Worm (Caenorhabditis elegans) whole organism, early embryonic: ENCODE measurements around the gene gldc-1.

ENCODE experiments used
- aly-1 ChIP-seq: sonication (generic microtip); optimal IDR thresholded peaks from 2 replicates; lab custom pipeline; 2016; ENCODE audit warnings: missing genetic modification characterization, missing compliant biosample characterization
- ama-1 ChIP-seq: fragments of 150-350 bp; optimal IDR thresholded peaks from 2 replicates; lab custom pipeline; 2014
- ceh-36 ChIP-seq: sonication (generic microtip); optimal IDR thresholded peaks from 2 replicates; lab custom pipeline; 2016; ENCODE audit warnings: missing genetic modification characterization, inconsistent platforms, missing compliant biosample characterization
- ets-7 ChIP-seq: sonication (generic microtip); optimal IDR thresholded peaks from 2 replicates; lab custom pipeline; 2016; ENCODE audit warnings: missing genotype, missing genetic modification characterization, missing compliant biosample characterization
- hmbx-1 ChIP-seq: sonication (generic microtip); optimal IDR thresholded peaks from 2 replicates; lab custom pipeline; 2016; ENCODE audit warnings: mild to moderate bottlenecking, missing genetic modification characterization, missing compliant biosample characterization
- hmg-4 ChIP-seq: fragments of 200-800 bp; sonication (Bioruptor generic); optimal IDR thresholded peaks from 2 replicates; lab custom pipeline; 2018; ENCODE audit warnings: mild to moderate bottlenecking, missing genetic modification characterization, missing compliant biosample characterization
- hnd-1 ChIP-seq: sonication (generic microtip); optimal IDR thresholded peaks from 2 replicates; lab custom pipeline; 2016; ENCODE audit warnings: missing genetic modification characterization, missing compliant biosample characterization
- scrt-1 ChIP-seq: fragments of 200-800 bp; sonication (Bioruptor generic); IDR thresholded peaks from 2 replicates; pipeline ENCODE4 v1.3.6; 2022; ENCODE audit warnings: missing genetic modification characterization, missing compliant biosample characterization
- sea-1 ChIP-seq: fragments of 200-800 bp; sonication (Bioruptor generic); conservative IDR thresholded peaks from 2 replicates; pipeline ENCODE4 v1.3.6; 2022; ENCODE audit warnings: missing genetic modification characterization, missing compliant biosample characterization
- tbx-11 ChIP-seq: fragments of 200-800 bp; sonication (Bioruptor generic); IDR thresholded peaks from 2 replicates; pipeline ENCODE4 v1.3.6; 2022; ENCODE audit warnings: missing genetic modification characterization, missing compliant biosample characterization
- tbx-37 ChIP-seq: fragments of 200-800 bp; sonication (Bioruptor generic); conservative IDR thresholded peaks from 2 replicates; pipeline ENCODE4 v1.3.6; 2022; ENCODE audit warnings: missing genetic modification reagents, missing genetic modification characterization, missing compliant biosample characterization
- tra-4 ChIP-seq: sonication (generic microtip); optimal IDR thresholded peaks from 2 replicates; lab custom pipeline; 2017; ENCODE audit warnings: missing genetic modification characterization, missing compliant biosample characterization

- TF ChIP-seq hmg-4 (GFP tag; lab: Kevin White, UChicago) (no peak), tra-4 (tag; lab: Kevin White, UChicago) (no peak), ceh-36 (tag; lab: Kevin White, UChicago) (no peak), ets-7 (tag; lab: Kevin White, UChicago) (no peak), ama-1 (lab: Kevin White, UChicago) (no peak), hmbx-1 (tag; lab: Kevin White, UChicago) (no peak), hnd-1 (tag; lab: Kevin White, UChicago) (no peak), tbx-37 (GFP tag; lab: Robert Waterston, UW) (no peak), tbx-11 (GFP tag; lab: Robert Waterston, UW) (no peak), scrt-1 (GFP tag; lab: Robert Waterston, UW) (no peak), sea-1 (GFP tag; lab: Robert Waterston, UW) (no peak), aly-1 (no peak)
Measured at ce11 chrII:6049546-6049945, 674 bp upstream of the gldc-1 start.
